Fruit fly (Drosophila melanogaster) whole organism, pupa: ENCODE results near the gene Ras85D.

ENCODE experiments used
- CG10348 ChIP-seq: fragments of 200-800 bp; sonication (Bioruptor generic); IDR thresholded peaks from 2 replicates; pipeline ENCODE4 v1.3.6; 2022; ENCODE audit warnings: missing biosample characterization, missing genetic modification characterization
- CG12605 ChIP-seq: fragments of 200-800 bp; sonication (Bioruptor generic); IDR thresholded peaks from 2 replicates; pipeline ENCODE4 v1.3.6; 2022; ENCODE audit warnings: missing biosample characterization, missing genetic modification characterization
- CG13204 ChIP-seq: fragments of 200-800 bp; sonication (Bioruptor generic); optimal IDR thresholded peaks from 2 replicates; lab custom pipeline; 2018; ENCODE audit warnings: missing biosample characterization, mild to moderate bottlenecking, missing genetic modification characterization, moderate library complexity
- CG14655 ChIP-seq: fragments of 200-800 bp; sonication (Bioruptor generic); optimal IDR thresholded peaks from 3 replicates; lab custom pipeline; 2017; ENCODE audit warnings: mild to moderate bottlenecking, missing biosample characterization, missing genetic modification reagents, missing genetic modification characterization
- CG15710 ChIP-seq: fragments of 200-800 bp; sonication (Bioruptor generic); optimal IDR thresholded peaks from 2 replicates; lab custom pipeline; 2018; ENCODE audit warnings: missing biosample characterization, mild to moderate bottlenecking, missing genetic modification characterization, moderate library complexity
- CG17806 ChIP-seq: fragments of 200-800 bp; sonication (Bioruptor generic); optimal IDR thresholded peaks from 2 replicates; lab custom pipeline; 2018; ENCODE audit warnings: missing biosample characterization, mild to moderate bottlenecking, missing genetic modification characterization, moderate library complexity
- CG32121 ChIP-seq: fragments of 200-800 bp; sonication (Bioruptor generic); IDR thresholded peaks from 2 replicates; pipeline ENCODE4 v1.3.6; 2022; ENCODE audit warnings: missing biosample characterization, missing genetic modification characterization
- CG34367 ChIP-seq: fragments of 200-800 bp; sonication (Bioruptor generic); optimal IDR thresholded peaks from 2 replicates; lab custom pipeline; 2018; ENCODE audit warnings: missing biosample characterization, mild to moderate bottlenecking, missing genetic modification characterization
- CG4496 ChIP-seq: fragments of 200-800 bp; sonication (Bioruptor generic); IDR thresholded peaks from 3 replicates; pipeline ENCODE4 v1.3.6; 2022; ENCODE audit warnings: missing biosample characterization, missing genetic modification characterization
- CG8159 ChIP-seq: fragments of 200-800 bp; sonication (Bioruptor generic); optimal IDR thresholded peaks from 3 replicates; lab custom pipeline; 2018; ENCODE audit warnings: missing biosample characterization, mild to moderate bottlenecking, missing genetic modification characterization, moderate library complexity
- CG8301 ChIP-seq: fragments of 200-800 bp; sonication (Bioruptor generic); optimal IDR thresholded peaks from 2 replicates; lab custom pipeline; 2018; ENCODE audit warnings: missing biosample characterization, mild to moderate bottlenecking, missing genetic modification characterization
- CG9948 ChIP-seq: fragments of 200-800 bp; sonication (Bioruptor generic); optimal IDR thresholded peaks from 2 replicates; lab custom pipeline; 2018; ENCODE audit warnings: missing biosample characterization, mild to moderate bottlenecking, missing genetic modification characterization, moderate library complexity
- D1 ChIP-seq: fragments of 200-800 bp; sonication (Bioruptor generic); optimal IDR thresholded peaks from 2 replicates; lab custom pipeline; 2018; ENCODE audit warnings: missing biosample characterization, mild to moderate bottlenecking, missing genetic modification characterization, moderate library complexity
- EcR ChIP-seq: fragments of 200-800 bp; sonication (Bioruptor generic); optimal IDR thresholded peaks from 3 replicates; lab custom pipeline; 2019; ENCODE audit warnings: missing biosample characterization, missing genetic modification characterization, mild to moderate bottlenecking, moderate library complexity, missing genetic modification reagents
- Ets98B ChIP-seq: fragments of 200-800 bp; sonication (Bioruptor generic); IDR thresholded peaks from 2 replicates; pipeline ENCODE4 v1.3.6; 2022; ENCODE audit warnings: missing biosample characterization, missing genetic modification characterization
- Pif1A ChIP-seq: fragments of 200-800 bp; sonication (Bioruptor generic); optimal IDR thresholded peaks from 3 replicates; lab custom pipeline; 2016; ENCODE audit warnings: missing biosample characterization, missing genetic modification characterization
- Pif1B ChIP-seq: fragments of 200-800 bp; sonication (Bioruptor generic); optimal IDR thresholded peaks from 3 replicates; lab custom pipeline; 2016; ENCODE audit warnings: missing biosample characterization, missing genetic modification characterization
- Snoo ChIP-seq: fragments of 200-800 bp; sonication (Bioruptor generic); optimal IDR thresholded peaks from 3 replicates; lab custom pipeline; 2017; ENCODE audit warnings: missing biosample characterization, mild to moderate bottlenecking, missing genetic modification characterization, inconsistent platforms
- fd96Ca ChIP-seq: fragments of 200-800 bp; sonication (Bioruptor generic); IDR thresholded peaks from 3 replicates; pipeline ENCODE4 v1.3.6; 2022; ENCODE audit warnings: missing biosample characterization, missing genetic modification characterization
- gl ChIP-seq: fragments of 200-800 bp; sonication (Bioruptor generic); optimal IDR thresholded peaks from 2 replicates; lab custom pipeline; 2018; ENCODE audit warnings: missing biosample characterization, mild to moderate bottlenecking, missing genetic modification characterization
- rn ChIP-seq: fragments of 200-800 bp; sonication (Bioruptor generic); IDR thresholded peaks from 2 replicates; pipeline ENCODE4 v1.3.6; 2022; ENCODE audit warnings: missing biosample characterization, missing genetic modification characterization

The Ras85D gene

DNA sequence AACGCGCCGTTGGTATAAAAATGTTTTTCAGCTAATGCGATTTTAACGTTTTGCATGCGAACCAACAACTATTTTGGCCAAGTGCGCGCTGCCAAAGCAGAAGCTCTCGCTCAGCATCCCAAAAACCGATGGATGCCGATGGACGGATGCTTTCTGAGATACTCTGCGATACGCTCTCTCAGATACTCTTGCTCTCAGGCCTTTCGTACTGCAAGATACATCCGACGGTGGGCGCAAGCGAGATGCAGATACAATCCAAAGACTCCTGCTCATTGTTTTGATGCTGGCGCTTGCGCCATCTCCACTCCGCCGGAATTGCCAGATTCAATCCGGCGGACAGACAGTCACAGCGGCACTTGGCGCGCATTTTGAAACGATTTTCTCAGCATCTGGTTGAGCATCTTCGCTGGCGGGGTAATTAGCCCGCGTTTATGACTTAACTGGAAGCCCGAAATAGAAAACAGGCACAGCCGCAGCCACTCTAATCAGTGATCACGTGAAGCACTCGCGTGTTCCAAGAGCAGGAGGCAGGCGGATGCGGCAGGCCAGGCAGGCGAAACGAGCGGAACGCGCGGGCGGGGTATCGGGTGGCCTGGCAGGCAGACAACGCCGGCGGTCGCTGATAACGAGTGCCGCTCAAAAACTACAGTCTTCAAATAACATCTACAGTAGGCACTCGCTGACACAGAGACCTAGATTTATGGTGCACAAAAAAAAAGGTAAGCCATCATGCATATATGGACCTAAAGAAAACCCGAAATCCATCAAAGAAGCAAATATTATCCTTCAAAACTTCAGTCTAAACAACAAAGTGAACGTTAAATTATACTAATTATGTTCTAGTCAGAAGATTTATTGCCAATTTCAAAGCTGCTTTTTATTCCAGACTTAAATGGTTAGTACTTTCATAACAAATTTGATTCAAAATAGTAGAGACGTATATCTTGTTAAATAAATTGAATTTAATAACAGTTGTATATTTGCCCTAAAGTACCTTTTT, 18.9 kb downstream of the Ras85D start, which contains the start of gene CG16779:
TSS of gene CG16779 (minus strand) at position 51 of the 1,000 bp plus-strand sequence.
- peak; percentile 50 for TF ChIP-seq CG8159 (tag; lab: Kevin White, UChicago)
- TF ChIP-seq CG14655 (GFP tag; lab: Kevin White, UChicago): peak; percentile 53
- no peak for TF ChIP-seq D1 (tag; lab: Kevin White, UChicago)
- no peak for TF ChIP-seq CG32121 (GFP tag; lab: Robert Waterston, UW)
- TF ChIP-seq CG4496 (GFP tag; lab: Robert Waterston, UW): no peak
- no peak for TF ChIP-seq gl (tag; lab: Kevin White, UChicago)
- peak; percentile 3 for TF ChIP-seq CG9948 (tag; lab: Kevin White, UChicago)
- TF ChIP-seq CG12605 (GFP tag; lab: Robert Waterston, UW): no peak
- no peak for TF ChIP-seq rn (GFP tag; lab: Robert Waterston, UW)
- peak; percentile 34 for TF ChIP-seq CG15710 (tag; lab: Kevin White, UChicago)
- TF ChIP-seq CG34367 (tag; lab: Kevin White, UChicago): peak; percentile 9
- TF ChIP-seq CG8301 (tag; lab: Kevin White, UChicago): peak; percentile 22
- no peak for TF ChIP-seq Snoo (tag; lab: Kevin White, UChicago)
- TF ChIP-seq EcR (GFP tag; lab: Kevin White, UChicago): no peak
- TF ChIP-seq CG13204 (GFP tag; lab: Kevin White, UChicago): peak; percentile 19
- no peak for TF ChIP-seq CG17806
- no peak for TF ChIP-seq Ets98B
- TF ChIP-seq Pif1B (GFP tag; lab: Kevin White, UChicago): no peak
- TF ChIP-seq Pif1A (GFP tag; lab: Kevin White, UChicago): no peak
- TF ChIP-seq CG10348 (GFP tag; lab: Robert Waterston, UW): no peak
- no peak for TF ChIP-seq fd96Ca (GFP tag; lab: Robert Waterston, UW)

- no peak for TF ChIP-seq CG10348 (GFP tag; lab: Robert Waterston, UW)
- TF ChIP-seq Pif1B (GFP tag; lab: Kevin White, UChicago): no peak
- no peak for TF ChIP-seq CG34367 (tag; lab: Kevin White, UChicago)
- TF ChIP-seq CG9948 (tag; lab: Kevin White, UChicago): no peak
- TF ChIP-seq CG32121 (GFP tag; lab: Robert Waterston, UW): no peak
- TF ChIP-seq CG14655 (GFP tag; lab: Kevin White, UChicago): no peak
- TF ChIP-seq CG13204 (GFP tag; lab: Kevin White, UChicago): no peak
- no peak for TF ChIP-seq gl (tag; lab: Kevin White, UChicago)
- no peak for TF ChIP-seq D1 (tag; lab: Kevin White, UChicago)
- TF ChIP-seq CG4496 (GFP tag; lab: Robert Waterston, UW): no peak
- TF ChIP-seq CG8301 (tag; lab: Kevin White, UChicago): no peak
- TF ChIP-seq Ets98B: no peak
- TF ChIP-seq rn (GFP tag; lab: Robert Waterston, UW): no peak
- no peak for TF ChIP-seq CG12605 (GFP tag; lab: Robert Waterston, UW)
Observed at dm6 chr3R:9492100-9492499, 20.8 kb downstream of the Ras85D start.

DNA sequence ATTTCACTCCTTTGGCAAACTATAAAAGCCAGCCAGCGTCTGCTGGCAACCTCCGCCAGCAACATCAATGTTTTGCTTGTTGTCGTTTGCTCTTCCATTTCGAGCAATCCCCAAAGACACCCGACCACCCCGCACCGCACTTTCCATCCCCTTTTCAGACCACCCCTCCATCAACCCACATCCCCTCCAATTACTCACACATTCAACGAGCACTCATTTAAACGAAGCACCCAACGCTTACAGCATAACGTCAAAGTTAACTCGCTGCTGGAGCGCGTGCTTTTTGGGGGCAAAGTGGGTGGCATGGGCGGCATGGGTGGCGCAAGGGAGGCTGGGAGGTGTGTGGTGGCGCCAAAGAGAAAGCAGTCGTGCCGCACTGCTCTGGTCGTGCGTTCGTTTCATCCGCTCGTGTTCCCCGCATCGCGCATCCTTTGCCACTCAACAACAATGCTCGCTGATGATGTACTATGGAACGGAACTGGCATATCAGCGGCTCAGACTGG, 21.8 kb downstream of the Ras85D start:
- TF ChIP-seq CG15710 (tag; lab: Kevin White, UChicago): no peak
- TF ChIP-seq CG13204 (GFP tag; lab: Kevin White, UChicago): peak; percentile 58
- no peak for TF ChIP-seq CG8301 (tag; lab: Kevin White, UChicago)
- TF ChIP-seq CG9948 (tag; lab: Kevin White, UChicago): no peak

DNA sequence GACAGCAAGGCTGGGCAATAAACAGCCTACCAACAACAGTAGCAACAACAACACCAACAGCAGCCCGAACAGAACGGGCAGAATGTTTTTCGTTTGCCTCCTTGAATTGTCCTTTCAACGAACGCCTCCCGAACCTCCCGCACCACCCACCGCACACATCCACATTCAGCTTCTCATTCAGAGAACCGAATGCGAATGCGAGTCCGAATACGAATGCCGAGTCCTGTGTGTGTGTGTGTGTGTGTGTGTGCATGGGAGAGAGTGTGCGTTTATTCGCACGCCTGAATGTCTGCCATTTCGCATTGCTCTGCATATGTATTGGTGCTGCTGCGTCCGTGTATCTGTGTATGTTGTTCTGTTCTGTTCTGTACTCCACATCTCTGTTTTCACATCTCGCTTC, 24.4 kb downstream of the Ras85D start:
- TF ChIP-seq CG12605 (GFP tag; lab: Robert Waterston, UW) (no peak), CG13204 (GFP tag; lab: Kevin White, UChicago) (no peak), CG9948 (tag; lab: Kevin White, UChicago) (no peak), Ets98B (no peak), Pif1B (GFP tag; lab: Kevin White, UChicago) (no peak)
- TF ChIP-seq, all 21 proteins: peak for 0

DNA sequence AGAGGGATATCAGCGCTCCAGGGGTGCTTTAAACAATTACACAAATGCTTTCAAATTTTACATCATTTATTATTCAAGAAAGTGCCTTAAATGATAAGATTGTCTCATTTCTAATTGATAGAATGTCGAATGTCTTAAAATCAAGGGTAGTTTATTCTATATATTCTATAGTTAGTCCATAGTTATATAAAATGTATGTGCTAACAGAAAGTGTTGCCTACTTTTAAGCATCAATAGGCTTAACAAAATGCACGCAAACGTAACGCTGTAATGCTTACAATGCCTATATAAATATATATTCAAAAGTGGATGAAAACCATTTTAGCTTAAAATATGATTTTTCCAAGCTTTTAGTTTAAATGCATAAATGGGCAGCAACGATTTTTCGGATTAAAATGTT, 24.9 kb downstream of the Ras85D start:
- TF ChIP-seq CG10348 (GFP tag; lab: Robert Waterston, UW): no peak
- TF ChIP-seq CG8159 (tag; lab: Kevin White, UChicago): peak; percentile 8
- TF ChIP-seq, all 21 proteins: peak for 1

DNA sequence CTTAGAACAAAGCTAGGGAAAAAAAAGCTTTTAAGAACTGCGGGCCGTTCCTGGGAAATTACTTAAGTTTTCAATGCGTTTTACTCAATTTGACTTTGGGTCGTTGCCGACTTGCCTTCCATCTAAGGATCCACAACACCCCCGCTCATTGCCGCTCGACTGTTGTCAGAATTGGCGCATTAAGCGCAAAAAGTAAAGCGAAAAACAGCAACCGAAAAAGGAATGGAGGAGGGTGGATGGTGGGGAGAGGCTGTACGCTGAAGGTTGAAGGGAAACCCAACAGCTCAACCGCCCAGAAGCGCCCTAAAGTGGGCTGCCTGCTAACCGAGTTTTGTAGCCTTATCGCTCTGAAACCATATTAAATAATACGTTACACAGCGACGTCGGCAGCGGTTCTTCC, 25.3 kb downstream of the Ras85D start:
- no peak for TF ChIP-seq CG9948 (tag; lab: Kevin White, UChicago)
- TF ChIP-seq CG13204 (GFP tag; lab: Kevin White, UChicago): no peak
- TF ChIP-seq rn (GFP tag; lab: Robert Waterston, UW): no peak
- no peak for TF ChIP-seq Pif1B (GFP tag; lab: Kevin White, UChicago)
- TF ChIP-seq CG8159 (tag; lab: Kevin White, UChicago): no peak
- no peak for TF ChIP-seq Snoo (tag; lab: Kevin White, UChicago)
- no peak for TF ChIP-seq D1 (tag; lab: Kevin White, UChicago)
- no peak for TF ChIP-seq CG34367 (tag; lab: Kevin White, UChicago)
- no peak for TF ChIP-seq CG14655 (GFP tag; lab: Kevin White, UChicago)
- TF ChIP-seq gl (tag; lab: Kevin White, UChicago): no peak
- no peak for TF ChIP-seq CG12605 (GFP tag; lab: Robert Waterston, UW)
- TF ChIP-seq CG15710 (tag; lab: Kevin White, UChicago): no peak
- TF ChIP-seq, all 21 proteins: peak for 0
